Fruit fly (Drosophila melanogaster) whole organism, embryonic: ENCODE measurements around the gene Nxf3.
A peak's percentile ranks its signal among the peaks of the same experiment; 100 is the strongest.

ENCODE experiments used
- Abd-B ChIP-seq: fragments of 200-800 bp; sonication (Bioruptor generic); optimal IDR thresholded peaks from 2 replicates; lab custom pipeline; 2018; ENCODE audit warnings: missing biosample characterization, mild to moderate bottlenecking, missing genetic modification characterization, moderate library complexity
- Adf1 ChIP-seq: fragments of 200-800 bp; sonication (Bioruptor generic); IDR thresholded peaks from 2 replicates; pipeline ENCODE4 v1.3.6; 2022; ENCODE audit warnings: missing biosample characterization, missing genetic modification characterization
- Bgb ChIP-seq: fragments of 200-800 bp; sonication (Bioruptor generic); IDR thresholded peaks from 2 replicates; pipeline ENCODE4 v1.3.6; 2022; ENCODE audit warnings: missing biosample characterization, missing genetic modification characterization; ENCODE audit not compliant: partially characterized antibody
- CG10209 ChIP-seq: fragments of 200-800 bp; sonication (Bioruptor generic); optimal IDR thresholded peaks from 3 replicates; lab custom pipeline; 2017; ENCODE audit warnings: missing biosample characterization, mild to moderate bottlenecking, missing genetic modification characterization, missing genetic modification reagents
- CG12299 ChIP-seq: fragments of 200-800 bp; sonication (Bioruptor generic); optimal IDR thresholded peaks from 2 replicates; lab custom pipeline; 2018; ENCODE audit warnings: missing biosample characterization, mild to moderate bottlenecking, missing genetic modification characterization
- CG12769 ChIP-seq: fragments of 200-800 bp; sonication (Bioruptor generic); optimal IDR thresholded peaks from 2 replicates; lab custom pipeline; 2019; ENCODE audit warnings: missing biosample characterization, mild to moderate bottlenecking, missing genetic modification characterization, moderate library complexity
- CG13424 ChIP-seq: fragments of 200-800 bp; sonication (Bioruptor generic); optimal IDR thresholded peaks from 2 replicates; lab custom pipeline; 2019; ENCODE audit warnings: missing biosample characterization, mild to moderate bottlenecking, missing genetic modification characterization, moderate library complexity
- CG14667 ChIP-seq: fragments of 200-800 bp; sonication (Bioruptor generic); IDR thresholded peaks from 2 replicates; pipeline ENCODE4 v1.3.6; 2022; ENCODE audit warnings: missing biosample characterization, missing genetic modification characterization
- CG1603 ChIP-seq: fragments of 200-800 bp; sonication (Bioruptor generic); optimal IDR thresholded peaks from 2 replicates; lab custom pipeline; 2019; ENCODE audit warnings: missing biosample characterization, mild to moderate bottlenecking, missing genetic modification characterization, moderate library complexity
- CG16813 ChIP-seq: fragments of 200-800 bp; sonication (Bioruptor generic); IDR thresholded peaks from 3 replicates; pipeline ENCODE4 v1.3.6; 2022; ENCODE audit warnings: missing biosample characterization, missing genetic modification characterization; ENCODE audit not compliant: partially characterized antibody
- CG18764 ChIP-seq: fragments of 200-800 bp; sonication (Bioruptor generic); optimal IDR thresholded peaks from 3 replicates; lab custom pipeline; 2016; ENCODE audit warnings: missing biosample characterization, missing genetic modification characterization
- CG2712 ChIP-seq: fragments of 200-800 bp; optimal IDR thresholded peaks from 3 replicates; lab custom pipeline; 2019; ENCODE audit warnings: missing biosample characterization, mild to moderate bottlenecking, missing genetic modification characterization, moderate library complexity
- CG30403 ChIP-seq: fragments of 200-800 bp; sonication (Bioruptor generic); optimal IDR thresholded peaks from 3 replicates; lab custom pipeline; 2016; ENCODE audit warnings: missing biosample characterization, missing genetic modification characterization
- CG31388 ChIP-seq: fragments of 200-800 bp; sonication (Bioruptor generic); optimal IDR thresholded peaks from 2 replicates; lab custom pipeline; 2016; ENCODE audit warnings: missing biosample characterization, missing genetic modification characterization
- CG33213 ChIP-seq: fragments of 200-800 bp; sonication (Bioruptor generic); optimal IDR thresholded peaks from 3 replicates; lab custom pipeline; 2016; ENCODE audit warnings: missing biosample characterization, missing genetic modification characterization
- CG34224 ChIP-seq: fragments of 200-800 bp; sonication (Bioruptor generic); IDR thresholded peaks from 3 replicates; pipeline ENCODE4 v1.3.6; 2022; ENCODE audit warnings: missing biosample characterization, missing genetic modification characterization; ENCODE audit not compliant: partially characterized antibody
- CG6791 ChIP-seq: fragments of 200-800 bp; sonication (Bioruptor generic); IDR thresholded peaks from 3 replicates; pipeline ENCODE4 v1.3.6; 2022; ENCODE audit warnings: missing biosample characterization, missing genetic modification characterization; ENCODE audit not compliant: partially characterized antibody
- HLH4C ChIP-seq: fragments of 200-800 bp; sonication (Bioruptor generic); IDR thresholded peaks from 3 replicates; pipeline ENCODE4 v1.3.6; 2022; ENCODE audit warnings: missing biosample characterization, missing genetic modification characterization; ENCODE audit not compliant: partially characterized antibody
- Lhr ChIP-seq: fragments of 200-800 bp; sonication (Bioruptor generic); optimal IDR thresholded peaks from 3 replicates; lab custom pipeline; 2017; ENCODE audit warnings: mild to moderate bottlenecking, missing biosample characterization, missing genetic modification reagents, missing genetic modification characterization
- Lpt ChIP-seq: fragments of >200 bp; optimal IDR thresholded peaks from 2 replicates; lab custom pipeline; 2018; ENCODE audit warnings: missing biosample characterization, missing genetic modification characterization
- Mad ChIP-seq: fragments of 200-800 bp; sonication (Bioruptor generic); optimal IDR thresholded peaks from 2 replicates; lab custom pipeline; 2016; ENCODE audit warnings: missing biosample characterization, missing genetic modification characterization
- Max ChIP-seq: fragments of 200-800 bp; sonication (Bioruptor generic); optimal IDR thresholded peaks from 2 replicates; lab custom pipeline; 2016; ENCODE audit warnings: missing biosample characterization, mild to moderate bottlenecking, missing genetic modification characterization
- NK7.1 ChIP-seq: fragments of 200-800 bp; sonication (Bioruptor generic); optimal IDR thresholded peaks from 3 replicates; lab custom pipeline; 2016; ENCODE audit warnings: missing biosample characterization, missing genetic modification characterization
- PHDP ChIP-seq: fragments of 200-800 bp; sonication (Bioruptor generic); optimal IDR thresholded peaks from 3 replicates; lab custom pipeline; 2018; ENCODE audit warnings: missing biosample characterization, mild to moderate bottlenecking, missing genetic modification characterization, moderate library complexity
- Sry-β ChIP-seq: fragments of 200-800 bp; sonication (Bioruptor generic); optimal IDR thresholded peaks from 2 replicates; lab custom pipeline; 2018; ENCODE audit warnings: missing biosample characterization, mild to moderate bottlenecking, missing genetic modification characterization, moderate library complexity
- Taf1 ChIP-seq: fragments of 200-800 bp; sonication (Bioruptor generic); IDR thresholded peaks from 2 replicates; pipeline ENCODE4 v1.3.6; 2022; ENCODE audit warnings: missing biosample characterization, missing genetic modification characterization
- Xrp1 ChIP-seq: fragments of 200-800 bp; sonication (Bioruptor generic); IDR thresholded peaks from 2 replicates; pipeline ENCODE4 v1.3.6; 2022; ENCODE audit warnings: missing biosample characterization, missing genetic modification characterization
- abd-A ChIP-seq: fragments of 200-800 bp; sonication (Bioruptor generic); optimal IDR thresholded peaks from 3 replicates; lab custom pipeline; 2019; ENCODE audit warnings: missing biosample characterization, mild to moderate bottlenecking, missing genetic modification characterization, moderate library complexity
- bbx ChIP-seq: fragments of 200-800 bp; sonication (Bioruptor generic); IDR thresholded peaks from 2 replicates; pipeline ENCODE4 v1.3.6; 2022; ENCODE audit warnings: missing biosample characterization, missing genetic modification characterization; ENCODE audit not compliant: partially characterized antibody
- chinmo ChIP-seq: fragments of 200-800 bp; sonication (Bioruptor generic); IDR thresholded peaks from 4 replicates; pipeline ENCODE4 v1.3.6; 2022; ENCODE audit warnings: missing biosample characterization, missing genetic modification characterization; ENCODE audit not compliant: partially characterized antibody
- ci ChIP-seq: fragments of 200-800 bp; sonication (Bioruptor generic); IDR thresholded peaks from 3 replicates; pipeline ENCODE4 v1.3.6; 2022; ENCODE audit warnings: missing biosample characterization, missing genetic modification characterization
- crol ChIP-seq: fragments of 200-800 bp; sonication (Bioruptor generic); IDR thresholded peaks from 2 replicates; pipeline ENCODE4 v1.3.6; 2022; ENCODE audit warnings: missing biosample characterization, missing genetic modification characterization
- eve ChIP-seq, 2 experiments: fragments of >200 bp; optimal IDR thresholded peaks; 2 replicates each; lab custom pipeline; 2017; ENCODE audit warnings: missing biosample characterization in 2 of 2, missing genetic modification characterization in 2 of 2
- fru ChIP-seq: fragments of >200 bp; optimal IDR thresholded peaks from 2 replicates; lab custom pipeline; 2017
- ftz-f1 ChIP-seq: fragments of 200-800 bp; sonication (Bioruptor generic); optimal IDR thresholded peaks from 2 replicates; lab custom pipeline; 2016; ENCODE audit warnings: missing biosample characterization, missing genetic modification characterization
- gfzf ChIP-seq: fragments of 200-800 bp; sonication (Bioruptor generic); optimal IDR thresholded peaks from 2 replicates; lab custom pipeline; 2016; ENCODE audit warnings: missing biosample characterization, mild to moderate bottlenecking, missing genetic modification characterization, moderate library complexity
- hbn ChIP-seq: fragments of 200-800 bp; sonication (Bioruptor generic); IDR thresholded peaks from 2 replicates; pipeline ENCODE4 v1.3.6; 2022; ENCODE audit warnings: missing biosample characterization, missing genetic modification characterization; ENCODE audit not compliant: partially characterized antibody
- klu ChIP-seq: fragments of 200-800 bp; sonication (Bioruptor generic); IDR thresholded peaks from 2 replicates; pipeline ENCODE4 v1.3.6; 2022; ENCODE audit warnings: missing biosample characterization, missing genetic modification characterization
- lbe ChIP-seq: fragments of 200-800 bp; sonication (Bioruptor generic); optimal IDR thresholded peaks from 2 replicates; lab custom pipeline; 2016; ENCODE audit warnings: missing biosample characterization, mild to moderate bottlenecking, missing genetic modification characterization
- nmo ChIP-seq: fragments of 200-800 bp; sonication (Bioruptor generic); optimal IDR thresholded peaks from 2 replicates; lab custom pipeline; 2018; ENCODE audit warnings: missing biosample characterization, mild to moderate bottlenecking, missing genetic modification characterization, moderate library complexity
- pho ChIP-seq: fragments of 200-800 bp; sonication (Bioruptor generic); optimal IDR thresholded peaks from 2 replicates; lab custom pipeline; 2016; ENCODE audit warnings: missing biosample characterization, missing genetic modification characterization
- schlank ChIP-seq: fragments of 200-800 bp; sonication (Bioruptor generic); optimal IDR thresholded peaks from 2 replicates; lab custom pipeline; 2018; ENCODE audit warnings: missing biosample characterization, mild to moderate bottlenecking, missing genetic modification characterization
- sd ChIP-seq: fragments of 200-800 bp; sonication (Bioruptor generic); optimal IDR thresholded peaks from 3 replicates; lab custom pipeline; 2018; ENCODE audit warnings: missing biosample characterization, mild to moderate bottlenecking, missing genetic modification characterization, moderate library complexity
- sna ChIP-seq: fragments of 200-800 bp; sonication (Bioruptor generic); IDR thresholded peaks from 2 replicates; pipeline ENCODE4 v1.3.6; 2022; ENCODE audit warnings: missing biosample characterization, missing genetic modification characterization; ENCODE audit not compliant: partially characterized antibody
- so ChIP-seq: fragments of 200-800 bp; sonication (Bioruptor generic); IDR thresholded peaks from 3 replicates; pipeline ENCODE4 v1.3.6; 2022; ENCODE audit warnings: missing biosample characterization, missing genetic modification characterization
- tio ChIP-seq: fragments of 200-800 bp; sonication (Bioruptor generic); optimal IDR thresholded peaks from 2 replicates; lab custom pipeline; 2017; ENCODE audit warnings: missing biosample characterization, missing genetic modification characterization, inconsistent platforms
- zen2 ChIP-seq: fragments of 200-800 bp; sonication (Bioruptor generic); IDR thresholded peaks from 3 replicates; pipeline ENCODE4 v1.3.6; 2022; ENCODE audit warnings: missing biosample characterization, missing genetic modification characterization; ENCODE audit not compliant: partially characterized antibody

Gene Nxf3

dm6 chr3L:13939151-13939499 is 25.9 kb upstream of the Nxf3 start, which contains the start of gene CG32137 (continued):
- peak; percentile 22; the same call in 1 of the 2 replicates for TF ChIP-seq sna (GFP tag; lab: Robert Waterston, UW)
- 0 out of 3 replicates have a peak, but pooled peaks have one; percentile 34 for TF ChIP-seq CG16813 (GFP tag; lab: Robert Waterston, UW)
- peak; percentile 79 for TF ChIP-seq Adf1
- no peak for TF ChIP-seq Lpt (GFP tag; lab: Kevin White, UChicago)
- TF ChIP-seq CG12299 (tag; lab: Kevin White, UChicago) = no peak
- TF ChIP-seq Bgb (GFP tag; lab: Robert Waterston, UW) = peak; percentile 70
- no peak for TF ChIP-seq Sry-β (GFP tag; lab: Kevin White, UChicago)
- no peak for TF ChIP-seq Taf1
- no peak for TF ChIP-seq CG14667 (GFP tag; lab: Robert Waterston, UW)
- TF ChIP-seq CG2712 (tag; lab: Kevin White, UChicago) = no peak
- no peak for TF ChIP-seq sd (tag; lab: Kevin White, UChicago)
- 0 out of 2 replicates have a peak, but pooled peaks have one; percentile 26 for TF ChIP-seq hbn (GFP tag; lab: Robert Waterston, UW)
- TF ChIP-seq Lhr = no peak
- no peak for TF ChIP-seq Abd-B (GFP tag; lab: Kevin White, UChicago)
- TF ChIP-seq so = no peak; the same call in 2 of the 3 replicates
- no peak for TF ChIP-seq CG10209 (GFP tag; lab: Kevin White, UChicago)
- TF ChIP-seq CG31388 (GFP tag; lab: Kevin White, UChicago) = no peak
- TF ChIP-seq crol (GFP tag; lab: Robert Waterston, UW) = 0 out of 2 replicates have a peak, but pooled peaks have one; percentile 8
- TF ChIP-seq klu = no peak
- TF ChIP-seq fru = no peak
- no peak for TF ChIP-seq schlank (tag; lab: Kevin White, UChicago)
- TF ChIP-seq ci (GFP tag; lab: Robert Waterston, UW) = peak; percentile 39; the same call in 2 of the 3 replicates
- TF ChIP-seq bbx (GFP tag; lab: Robert Waterston, UW) = peak; percentile 68
- TF ChIP-seq ftz-f1 (GFP tag; lab: Kevin White, UChicago) = peak; percentile 12
- no peak for TF ChIP-seq NK7.1
- 0 out of 3 replicates have a peak, but pooled peaks have one; percentile 47 for TF ChIP-seq CG6791 (GFP tag; lab: Robert Waterston, UW)
- TF ChIP-seq CG1603 (tag; lab: Kevin White, UChicago) = no peak
- peak; percentile 31 for TF ChIP-seq abd-A (tag; lab: Kevin White, UChicago)
- peak; percentile 68; the same call in 2 of the 3 replicates for TF ChIP-seq zen2 (GFP tag; lab: Robert Waterston, UW)
- TF ChIP-seq CG34224 (GFP tag; lab: Robert Waterston, UW) = peak; percentile 42; the same call in 1 of the 3 replicates
- no peak for TF ChIP-seq lbe (GFP tag; lab: Kevin White, UChicago)
- no peak for TF ChIP-seq CG30403
- peak; percentile 23 for TF ChIP-seq CG12769
- TF ChIP-seq CG33213 (GFP tag; lab: Kevin White, UChicago) = no peak
- no peak for TF ChIP-seq Mad (GFP tag; lab: Kevin White, UChicago)
- TF ChIP-seq Max = no peak
- TF ChIP-seq gfzf (GFP tag; lab: Kevin White, UChicago) = no peak
- no peak for TF ChIP-seq PHDP
- TF ChIP-seq HLH4C = peak; percentile 36; the same call in 1 of the 3 replicates

dm6 chr3L:13946003-13946402 is 19.0 kb upstream of the Nxf3 start:
- no peak for TF ChIP-seq CG18764
- TF ChIP-seq Xrp1 (GFP tag; lab: Robert Waterston, UW) = no peak
- no peak for TF ChIP-seq pho (GFP tag; lab: Kevin White, UChicago)
- peak; percentile 17 for TF ChIP-seq lbe (GFP tag; lab: Kevin White, UChicago)
- no peak for TF ChIP-seq PHDP
- peak; percentile 64; the same call in 1 of the 4 replicates for TF ChIP-seq chinmo (GFP tag; lab: Robert Waterston, UW)
- TF ChIP-seq eve (GFP tag; optimal IDR thresholded peaks at IDR 0.05; lab: Kevin White, UChicago) = peak in 1 of 2 experiments; percentile 13
- no peak for TF ChIP-seq tio (GFP tag; lab: Kevin White, UChicago)
- TF ChIP-seq nmo (GFP tag; lab: Kevin White, UChicago) = no peak
- TF ChIP-seq CG13424 (tag; lab: Kevin White, UChicago) = no peak
